Fruit fly (Drosophila melanogaster) whole organism, embryonic: ENCODE data around the gene eIF4G2.

Experiments
- ATbp ChIP-seq: fragments of 200-800 bp; sonication (Bioruptor generic); optimal IDR thresholded peaks from 2 replicates; lab custom pipeline; 2017; ENCODE audit warnings: missing biosample characterization, mild to moderate bottlenecking, missing genetic modification characterization, missing genetic modification reagents
- CG10274 ChIP-seq: fragments of 200-800 bp; sonication (Bioruptor generic); optimal IDR thresholded peaks from 3 replicates; lab custom pipeline; 2017; ENCODE audit warnings: missing biosample characterization, mild to moderate bottlenecking, missing genetic modification characterization
- CG11247 ChIP-seq: fragments of 200-800 bp; sonication (Bioruptor generic); IDR thresholded peaks from 2 replicates; pipeline ENCODE4 v1.3.6; 2022; ENCODE audit warnings: missing biosample characterization, missing genetic modification characterization
- CG11456 ChIP-seq: fragments of 200-800 bp; sonication (Bioruptor generic); IDR thresholded peaks from 3 replicates; pipeline ENCODE4 v1.3.6; 2022; ENCODE audit warnings: missing biosample characterization, missing genetic modification characterization
- CG12104 ChIP-seq: fragments of 200-800 bp; sonication (Bioruptor generic); optimal IDR thresholded peaks from 3 replicates; lab custom pipeline; 2016; ENCODE audit warnings: missing biosample characterization, missing genetic modification characterization
- CG12299 ChIP-seq: fragments of 200-800 bp; sonication (Bioruptor generic); optimal IDR thresholded peaks from 2 replicates; lab custom pipeline; 2018; ENCODE audit warnings: missing biosample characterization, mild to moderate bottlenecking, missing genetic modification characterization
- CG12659 ChIP-seq: fragments of 200-800 bp; sonication (Bioruptor generic); optimal IDR thresholded peaks from 3 replicates; lab custom pipeline; 2017; ENCODE audit warnings: mild to moderate bottlenecking, missing biosample characterization, missing genetic modification reagents, missing genetic modification characterization
- CG13123 ChIP-seq: fragments of 200-800 bp; sonication (Bioruptor generic); optimal IDR thresholded peaks from 2 replicates; lab custom pipeline; 2016; ENCODE audit warnings: missing biosample characterization, missing genetic modification characterization
- CG13296 ChIP-seq: fragments of 200-800 bp; sonication (Bioruptor generic); optimal IDR thresholded peaks from 3 replicates; lab custom pipeline; 2018; ENCODE audit warnings: missing biosample characterization, mild to moderate bottlenecking, missing genetic modification characterization
- CG13424 ChIP-seq: fragments of 200-800 bp; sonication (Bioruptor generic); optimal IDR thresholded peaks from 2 replicates; lab custom pipeline; 2019; ENCODE audit warnings: missing biosample characterization, mild to moderate bottlenecking, missing genetic modification characterization, moderate library complexity
- CG14965 ChIP-seq: fragments of 200-800 bp; sonication (Bioruptor generic); optimal IDR thresholded peaks from 2 replicates; lab custom pipeline; 2016; ENCODE audit warnings: missing biosample characterization, missing genetic modification characterization, borderline replicate concordance
- CG15696 ChIP-seq: fragments of 200-800 bp; sonication (Bioruptor generic); optimal IDR thresholded peaks from 2 replicates; lab custom pipeline; 2019; ENCODE audit warnings: missing biosample characterization, mild to moderate bottlenecking, missing genetic modification characterization, moderate library complexity
- CG1792 ChIP-seq: fragments of 200-800 bp; sonication (Bioruptor generic); optimal IDR thresholded peaks from 2 replicates; lab custom pipeline; 2016; ENCODE audit warnings: missing biosample characterization, missing genetic modification characterization
- CG2120 ChIP-seq: fragments of 200-800 bp; sonication (Bioruptor generic); optimal IDR thresholded peaks from 3 replicates; lab custom pipeline; 2016; ENCODE audit warnings: missing biosample characterization, missing genetic modification characterization
- CG2199 ChIP-seq: fragments of 200-800 bp; sonication (Bioruptor generic); IDR thresholded peaks from 3 replicates; pipeline ENCODE4 v1.3.6; 2022; ENCODE audit warnings: missing biosample characterization, missing genetic modification characterization
- CG31388 ChIP-seq: fragments of 200-800 bp; sonication (Bioruptor generic); optimal IDR thresholded peaks from 2 replicates; lab custom pipeline; 2016; ENCODE audit warnings: missing biosample characterization, missing genetic modification characterization
- CG32772 ChIP-seq: fragments of 200-800 bp; sonication (Bioruptor generic); IDR thresholded peaks from 2 replicates; pipeline ENCODE4 v1.3.6; 2022; ENCODE audit warnings: missing biosample characterization, missing genetic modification characterization
- CG3281 ChIP-seq: fragments of 200-800 bp; sonication (Bioruptor generic); optimal IDR thresholded peaks from 3 replicates; lab custom pipeline; 2017; ENCODE audit warnings: missing biosample characterization, mild to moderate bottlenecking, missing genetic modification characterization
- CG43689 ChIP-seq: fragments of 200-800 bp; sonication (Bioruptor generic); IDR thresholded peaks from 2 replicates; pipeline ENCODE4 v1.3.6; 2022; ENCODE audit warnings: missing biosample characterization, missing genetic modification characterization
- CG4854 ChIP-seq: fragments of 200-800 bp; sonication (Bioruptor generic); optimal IDR thresholded peaks from 2 replicates; lab custom pipeline; 2016; ENCODE audit warnings: missing biosample characterization, missing genetic modification characterization, inconsistent platforms
- CG6272 ChIP-seq: fragments of 200-800 bp; sonication (Bioruptor generic); IDR thresholded peaks from 2 replicates; pipeline ENCODE4 v1.3.6; 2022; ENCODE audit warnings: missing biosample characterization, missing genetic modification characterization
- CG6854 ChIP-seq: fragments of 200-800 bp; sonication (Bioruptor generic); optimal IDR thresholded peaks from 3 replicates; lab custom pipeline; 2017; ENCODE audit warnings: missing biosample characterization, mild to moderate bottlenecking, missing genetic modification characterization
- CG8281 ChIP-seq: fragments of 200-800 bp; sonication (Bioruptor generic); optimal IDR thresholded peaks from 2 replicates; lab custom pipeline; 2018; ENCODE audit warnings: missing biosample characterization, mild to moderate bottlenecking, missing genetic modification characterization, moderate library complexity
- CG8478 ChIP-seq: fragments of >200 bp; optimal IDR thresholded peaks from 2 replicates; lab custom pipeline; 2018
- Dad ChIP-seq: fragments of 200-800 bp; sonication (Bioruptor generic); optimal IDR thresholded peaks from 3 replicates; lab custom pipeline; 2016; ENCODE audit warnings: missing biosample characterization, missing genetic modification characterization
- Dbx ChIP-seq: fragments of 200-800 bp; sonication (Bioruptor generic); IDR thresholded peaks from 3 replicates; pipeline ENCODE4 v1.3.6; 2022; ENCODE audit warnings: missing biosample characterization, missing genetic modification characterization
- Elba2 ChIP-seq: fragments of 200-800 bp; sonication (Bioruptor generic); optimal IDR thresholded peaks from 3 replicates; lab custom pipeline; 2016; ENCODE audit warnings: missing biosample characterization, missing genetic modification characterization
- Fer3 ChIP-seq: fragments of 200-800 bp; sonication (Bioruptor generic); optimal IDR thresholded peaks from 2 replicates; lab custom pipeline; 2018; ENCODE audit warnings: missing biosample characterization, mild to moderate bottlenecking, missing genetic modification characterization, moderate library complexity
- Max ChIP-seq: fragments of 200-800 bp; sonication (Bioruptor generic); optimal IDR thresholded peaks from 2 replicates; lab custom pipeline; 2016; ENCODE audit warnings: missing biosample characterization, mild to moderate bottlenecking, missing genetic modification characterization
- NC2α ChIP-seq: fragments of 200-800 bp; sonication (Bioruptor generic); optimal IDR thresholded peaks from 2 replicates; lab custom pipeline; 2016; ENCODE audit warnings: missing biosample characterization, missing genetic modification characterization
- Rfx ChIP-seq: fragments of 200-800 bp; sonication (Bioruptor generic); IDR thresholded peaks from 2 replicates; pipeline ENCODE4 v1.3.6; 2022; ENCODE audit warnings: missing biosample characterization, missing genetic modification characterization
- Sox100B ChIP-seq: fragments of 200-800 bp; sonication (Bioruptor generic); optimal IDR thresholded peaks from 3 replicates; lab custom pipeline; 2018; ENCODE audit warnings: missing biosample characterization, mild to moderate bottlenecking, missing genetic modification characterization
- Sry-δ ChIP-seq: fragments of 200-800 bp; sonication (Bioruptor generic); optimal IDR thresholded peaks from 2 replicates; lab custom pipeline; 2016; ENCODE audit warnings: missing biosample characterization, missing genetic modification characterization
- Xbp1 ChIP-seq: fragments of 200-800 bp; sonication (Bioruptor generic); optimal IDR thresholded peaks from 3 replicates; lab custom pipeline; 2016; ENCODE audit warnings: missing biosample characterization, mild to moderate bottlenecking, missing genetic modification characterization
- bbx ChIP-seq: fragments of 200-800 bp; sonication (Bioruptor generic); IDR thresholded peaks from 2 replicates; pipeline ENCODE4 v1.3.6; 2022; ENCODE audit warnings: missing biosample characterization, missing genetic modification characterization; ENCODE audit not compliant: partially characterized antibody
- corto ChIP-seq: fragments of 200-800 bp; sonication (Bioruptor generic); optimal IDR thresholded peaks from 2 replicates; lab custom pipeline; 2016; ENCODE audit warnings: missing biosample characterization, mild to moderate bottlenecking, missing genetic modification characterization, moderate library complexity
- esg ChIP-seq: fragments of 200-800 bp; sonication (Bioruptor generic); conservative IDR thresholded peaks from 2 replicates; pipeline ENCODE4 v1.3.6; 2022; ENCODE audit warnings: missing biosample characterization, missing genetic modification characterization
- fd96Cb ChIP-seq: fragments of 200-800 bp; sonication (Bioruptor generic); optimal IDR thresholded peaks from 2 replicates; lab custom pipeline; 2018; ENCODE audit warnings: missing biosample characterization, mild to moderate bottlenecking, missing genetic modification characterization, moderate library complexity
- gce ChIP-seq: fragments of 200-800 bp; sonication (Bioruptor generic); IDR thresholded peaks from 3 replicates; pipeline ENCODE4 v1.3.6; 2022; ENCODE audit warnings: missing biosample characterization, missing genetic modification characterization
- gcm ChIP-seq: fragments of 200-800 bp; sonication (Bioruptor generic); optimal IDR thresholded peaks from 2 replicates; lab custom pipeline; 2019; ENCODE audit warnings: missing biosample characterization, mild to moderate bottlenecking, missing genetic modification characterization, moderate library complexity
- gsb ChIP-seq: fragments of 200-800 bp; sonication (Bioruptor generic); IDR thresholded peaks from 2 replicates; pipeline ENCODE4 v1.3.6; 2022; ENCODE audit warnings: missing biosample characterization, missing genetic modification characterization
- gsb-n ChIP-seq: fragments of 200-800 bp; sonication (Bioruptor generic); optimal IDR thresholded peaks from 3 replicates; lab custom pipeline; 2018; ENCODE audit warnings: missing biosample characterization, mild to moderate bottlenecking, missing genetic modification characterization
- hb ChIP-seq: fragments of 200-800 bp; sonication (Bioruptor generic); IDR thresholded peaks from 3 replicates; pipeline ENCODE4 v1.3.6; 2022; ENCODE audit warnings: missing biosample characterization, missing genetic modification characterization; ENCODE audit not compliant: partially characterized antibody
- mam ChIP-seq: fragments of 200-800 bp; sonication (Bioruptor generic); optimal IDR thresholded peaks from 3 replicates; lab custom pipeline; 2016; ENCODE audit warnings: missing biosample characterization, missing genetic modification characterization
- nmo ChIP-seq: fragments of 200-800 bp; sonication (Bioruptor generic); optimal IDR thresholded peaks from 2 replicates; lab custom pipeline; 2018; ENCODE audit warnings: missing biosample characterization, mild to moderate bottlenecking, missing genetic modification characterization, moderate library complexity
- onecut ChIP-seq: fragments of 200-800 bp; sonication (Bioruptor generic); IDR thresholded peaks from 2 replicates; pipeline ENCODE4 v1.3.6; 2022; ENCODE audit warnings: missing biosample characterization, missing genetic modification characterization
- tap ChIP-seq: fragments of 200-800 bp; optimal IDR thresholded peaks from 3 replicates; lab custom pipeline; 2019; ENCODE audit warnings: missing biosample characterization, mild to moderate bottlenecking, missing genetic modification characterization, moderate library complexity
- toy ChIP-seq: fragments of 200-800 bp; sonication (Bioruptor generic); IDR thresholded peaks from 2 replicates; pipeline ENCODE4 v1.3.6; 2022; ENCODE audit warnings: missing biosample characterization, missing genetic modification characterization
- tx ChIP-seq: fragments of 200-800 bp; sonication (Bioruptor generic); optimal IDR thresholded peaks from 2 replicates; lab custom pipeline; 2016; ENCODE audit warnings: missing biosample characterization, missing genetic modification characterization
- vfl ChIP-seq: fragments of 200-800 bp; sonication (Bioruptor generic); optimal IDR thresholded peaks from 2 replicates; lab custom pipeline; 2016; ENCODE audit warnings: missing biosample characterization, missing genetic modification characterization
- wek ChIP-seq: fragments of 200-800 bp; sonication (Bioruptor generic); optimal IDR thresholded peaks from 3 replicates; lab custom pipeline; 2018; ENCODE audit warnings: missing biosample characterization, mild to moderate bottlenecking, missing genetic modification characterization, moderate library complexity

Gene eIF4G2

dm6 chr3R:23817566-23818202 is 1.4 kb downstream of the eIF4G2 start (continued):
- TF ChIP-seq Rfx (peak; percentile 56), CG3281 (GFP tag; lab: Kevin White, UChicago) (no peak), bbx (GFP tag; lab: Robert Waterston, UW) (no peak), wek (GFP tag; lab: Kevin White, UChicago) (no peak), Xbp1 (GFP tag; lab: Kevin White, UChicago) (peak; percentile 24), CG14965 (GFP tag; lab: Kevin White, UChicago) (no peak), CG4854 (GFP tag; lab: Kevin White, UChicago) (no peak), CG8281 (tag; lab: Kevin White, UChicago) (no peak), CG12104 (GFP tag; lab: Kevin White, UChicago) (no peak), fd96Cb (tag; lab: Kevin White, UChicago) (no peak), CG2199 (GFP tag; lab: Robert Waterston, UW) (no peak), vfl (GFP tag; lab: Kevin White, UChicago) (no peak), Dad (peak; percentile 10), Fer3 (tag; lab: Kevin White, UChicago) (no peak), CG15696 (no peak), CG2120 (no peak), NC2α (GFP tag; lab: Kevin White, UChicago) (no peak), CG11456 (no peak), toy (GFP tag; lab: Robert Waterston, UW) (no peak), ATbp (GFP tag; lab: Kevin White, UChicago) (peak; percentile 49), Dbx (no peak), Sry-δ (no peak), Sox100B (GFP tag; lab: Kevin White, UChicago) (no peak), CG13123 (GFP tag; lab: Kevin White, UChicago) (no peak), CG12659 (GFP tag; lab: Kevin White, UChicago) (no peak), mam (GFP tag; lab: Kevin White, UChicago) (peak; percentile 8), corto (GFP tag; lab: Kevin White, UChicago) (no peak), nmo (GFP tag; lab: Kevin White, UChicago) (no peak), gce (0 out of 3 replicates have a peak, but pooled peaks have one; percentile 41), CG6272 (GFP tag; lab: Robert Waterston, UW) (0 out of 2 replicates have a peak, but pooled peaks have one; percentile 23), CG12299 (tag; lab: Kevin White, UChicago) (no peak), CG11247 (GFP tag; lab: Robert Waterston, UW) (no peak), CG10274 (GFP tag; lab: Kevin White, UChicago) (no peak), tap (tag; lab: Kevin White, UChicago) (no peak), Elba2 (GFP tag; lab: Kevin White, UChicago) (peak; percentile 40), gsb (GFP tag; lab: Robert Waterston, UW) (no peak), CG8478 (lab: Kevin White, UChicago) (no peak), CG32772 (peak; percentile 33; the same call in 1 of the 2 replicates), onecut (GFP tag; lab: Robert Waterston, UW) (0 out of 2 replicates have a peak, but pooled peaks have one; percentile 22), gsb-n (no peak), hb (GFP tag; lab: Robert Waterston, UW) (no peak), CG43689 (GFP tag; lab: Robert Waterston, UW) (no peak), Max (GFP tag; lab: Kevin White, UChicago) (no peak), tx (GFP tag; lab: Kevin White, UChicago) (no peak), CG6854 (no peak), CG13424 (tag; lab: Kevin White, UChicago) (peak; percentile 62), CG13296 (GFP tag; lab: Kevin White, UChicago) (no peak), CG1792 (GFP tag; lab: Kevin White, UChicago) (no peak), esg (GFP tag; lab: Robert Waterston, UW) (no peak), gcm (GFP tag; lab: Kevin White, UChicago) (no peak), CG31388 (GFP tag; lab: Kevin White, UChicago) (no peak)
